Worm (Caenorhabditis elegans) whole organism, mixed stage, embryonic: Measurements from ENCODE around the gene dyci-1.

Source experiments
- ces-1 ChIP-seq: fragments of 150-350 bp; optimal IDR thresholded peaks from 2 replicates; lab custom pipeline; 2014; ENCODE audit warnings: missing biosample characterization, missing genetic modification reagents, missing genetic modification characterization
- elt-1 ChIP-seq: sonication (generic microtip); optimal IDR thresholded peaks from 2 replicates; lab custom pipeline; 2017; ENCODE audit warnings: missing genetic modification characterization, mild to moderate bottlenecking, missing compliant biosample characterization, antibody characterized with exemption, moderate library complexity, borderline replicate concordance; ENCODE audit not compliant: insufficient read depth
- hlh-1 ChIP-seq: fragments of 150-350 bp; optimal IDR thresholded peaks from 2 replicates; lab custom pipeline; 2014; ENCODE audit warnings: missing biosample characterization, missing genetic modification reagents, missing genetic modification characterization
- mep-1 ChIP-seq: fragments of 150-350 bp; optimal IDR thresholded peaks from 2 replicates; lab custom pipeline; 2017; ENCODE audit warnings: missing biosample characterization, missing genetic modification reagents, missing genetic modification characterization, inconsistent platforms
- nhr-237 ChIP-seq: fragments of 150-350 bp; optimal IDR thresholded peaks from 2 replicates; lab custom pipeline; 2014; ENCODE audit warnings: missing biosample characterization, missing genetic modification characterization
- pha-4 ChIP-seq: fragments of 150-350 bp; optimal IDR thresholded peaks from 2 replicates; lab custom pipeline; 2018; ENCODE audit warnings: missing biosample characterization, missing genetic modification reagents, missing genetic modification characterization
- sptf-1 ChIP-seq: sonication (generic microtip); optimal IDR thresholded peaks from 2 replicates; lab custom pipeline; 2017; ENCODE audit warnings: mild to moderate bottlenecking, missing genetic modification characterization, moderate library complexity, missing compliant biosample characterization
- unc-39 ChIP-seq: fragments of 150-350 bp; optimal IDR thresholded peaks from 2 replicates; lab custom pipeline; 2014; ENCODE audit warnings: missing biosample characterization, missing genetic modification characterization
- unc-62 ChIP-seq: fragments of 150-350 bp; optimal IDR thresholded peaks from 2 replicates; lab custom pipeline; 2014; ENCODE audit warnings: missing biosample characterization, missing genetic modification reagents, missing genetic modification characterization

- TF ChIP-seq sptf-1 (tag; lab: Kevin White, UChicago) (no peak), nhr-237 (no peak), unc-39 (tag; lab: Kevin White, UChicago) (no peak), pha-4 (tag; lab: Kevin White, UChicago) (no peak), unc-62 (GFP tag; lab: Kevin White, UChicago) (no peak), hlh-1 (tag; lab: Kevin White, UChicago) (no peak), mep-1 (no peak), ces-1 (GFP tag; lab: Kevin White, UChicago) (no peak), elt-1 (no peak)
These were observed 33.3 kb upstream of the dyci-1 start, which contains the start of gene C17H12.8 for ce11 chrIV:6818369-6818768.
